Fruit fly (Drosophila melanogaster) whole organism: ENCODE data around the gene CG31948.

ENCODE experiments used
- CG8478 ChIP-seq: fragments of >200 bp; optimal IDR thresholded peaks from 2 replicates; lab custom pipeline; 2018; ENCODE audit warnings: inconsistent platforms
- Dll ChIP-seq: fragments of >200 bp; optimal IDR thresholded peaks from 2 replicates; lab custom pipeline; 2017
- EcR ChIP-seq, 2 experiments: fragments of >200 bp; optimal IDR thresholded peaks; 2 replicates each; lab custom pipeline; 2017; ENCODE audit warnings: missing biosample characterization in 2 of 2, missing genetic modification characterization in 2 of 2, missing genetic modification reagents in 2 of 2
- pan ChIP-seq: fragments of >200 bp; optimal IDR thresholded peaks from 2 replicates; lab custom pipeline; 2017
- psq ChIP-seq: fragments of >200 bp; optimal IDR thresholded peaks from 2 replicates; lab custom pipeline; 2017
- usp ChIP-seq: fragments of >200 bp; optimal IDR thresholded peaks from 2 replicates; lab custom pipeline; 2017; ENCODE audit warnings: missing biosample characterization, missing genetic modification characterization, mixed read lengths

- TF ChIP-seq usp (GFP tag; lab: Kevin White, UChicago) (no peak), psq (lab: Kevin White, UChicago) (no peak), Dll (lab: Kevin White, UChicago) (no peak), CG8478 (lab: Kevin White, UChicago) (no peak), EcR (GFP tag; optimal IDR thresholded peaks at IDR 0.05; lab: Kevin White, UChicago) (no peak), pan (lab: Kevin White, UChicago) (no peak)
Observed at dm6 chr2L:2424497-2424896, 8.0 kb upstream of the CG31948 start, which contains the start of gene CG44139.
